Worm (Caenorhabditis elegans): ENCODE results near the gene F46F2.5.

F46F2.5 gene

ce11 chrX:15221107-15221506 is 41.4 kb upstream of the F46F2.5 start:
- TF ChIP-seq bed-1 (GFP tag; IDR thresholded peaks at IDR 0.05): 0 out of 2 replicates have a peak, but pooled peaks have one; percentile 45
- TF ChIP-seq snpc-4 (GFP tag; optimal IDR thresholded peaks at IDR 0.05): no peak
- TF ChIP-seq snpc-4 (tag; optimal IDR thresholded peaks at IDR 0.05): peak in 2 of 4 experiments; percentile 45 to 73
- TF ChIP-seq egl-44 (GFP tag; IDR thresholded peaks at IDR 0.05): no peak

ce11 chrX:15221865-15222551 is 40.5 kb upstream of the F46F2.5 start:
- peak; percentile 54; the same call in 1 of the 2 replicates for TF ChIP-seq hmg-1.2 (GFP tag; IDR thresholded peaks at IDR 0.05)
- no peak for TF ChIP-seq ztf-6 (GFP tag; IDR thresholded peaks at IDR 0.05)
- TF ChIP-seq nhr-80 (tag; optimal IDR thresholded peaks at IDR 0.05): peak; percentile 77
- peak; percentile 36; the same call in 1 of the 2 replicates for TF ChIP-seq zfh-2 (GFP tag; conservative IDR thresholded peaks at IDR 0.05)
- TF ChIP-seq lin-40 (tag; optimal IDR thresholded peaks at IDR 0.05): peak; percentile 12
- peak in 1 of 2 experiments; percentile 6 for TF ChIP-seq let-607 (tag; optimal IDR thresholded peaks at IDR 0.05)
- no peak for TF ChIP-seq cebp-1 (GFP tag; IDR thresholded peaks at IDR 0.05)
- peak; percentile 26 for TF ChIP-seq cebp-1 (tag; optimal IDR thresholded peaks at IDR 0.05)
- no peak for TF ChIP-seq ama-1 (optimal IDR thresholded peaks at IDR 0.05)
- TF ChIP-seq ama-1 (GFP tag; optimal IDR thresholded peaks at IDR 0.05): no peak
- 0 out of 2 replicates have a peak, but pooled peaks have one; percentile 35 for TF ChIP-seq dox-1 (GFP tag; IDR thresholded peaks at IDR 0.05)
- TF ChIP-seq ceh-27 (GFP tag; optimal IDR thresholded peaks at IDR 0.05): peak; percentile 22
- no peak for TF ChIP-seq attf-3 (GFP tag; conservative IDR thresholded peaks at IDR 0.05)
- no peak for TF ChIP-seq somi-1 (GFP tag; optimal IDR thresholded peaks at IDR 0.05)
- TF ChIP-seq let-526 (GFP tag; IDR thresholded peaks at IDR 0.05): no peak
- no peak for TF ChIP-seq aptf-3 (GFP tag; IDR thresholded peaks at IDR 0.05)
- peak; percentile 25 for TF ChIP-seq tbp1 (GFP tag; optimal IDR thresholded peaks at IDR 0.05)

ce11 chrX:15222789-15223188 is 39.7 kb upstream of the F46F2.5 start:
- TF ChIP-seq efl-1 (GFP tag; optimal IDR thresholded peaks at IDR 0.05) (no peak), attf-5 (GFP tag; optimal IDR thresholded peaks at IDR 0.05) (no peak), zfh-2 (GFP tag; conservative IDR thresholded peaks at IDR 0.05) (peak; percentile 63), F33H1.4 (GFP tag; IDR thresholded peaks at IDR 0.05) (no peak), C06A6.2 (GFP tag; conservative IDR thresholded peaks at IDR 0.05) (no peak), nhr-80 (tag; optimal IDR thresholded peaks at IDR 0.05) (no peak), dpl-1 (GFP tag; optimal IDR thresholded peaks at IDR 0.05) (no peak), ceh-58 (GFP tag; IDR thresholded peaks at IDR 0.05) (no peak), lsy-27 (tag; optimal IDR thresholded peaks at IDR 0.05; ENCODE audit: borderline replicate concordance, insufficient read depth) (no peak), cebp-1 (GFP tag; IDR thresholded peaks at IDR 0.05) (no peak), cebp-1 (tag; optimal IDR thresholded peaks at IDR 0.05) (no peak), Y53G8AR.9 (GFP tag; conservative IDR thresholded peaks at IDR 0.05) (no peak), nfyb-1 (GFP tag; IDR thresholded peaks at IDR 0.05) (no peak), pbrm-1 (GFP tag; IDR thresholded peaks at IDR 0.05) (0 out of 2 replicates have a peak, but pooled peaks have one; percentile 37), snpc-4 (GFP tag; optimal IDR thresholded peaks at IDR 0.05) (no peak), snpc-4 (tag; optimal IDR thresholded peaks at IDR 0.05) (peak in 3 of 4 experiments; percentile 54 to 83 (median 74)), tlf-1 (GFP tag; optimal IDR thresholded peaks at IDR 0.05) (no peak), let-526 (GFP tag; IDR thresholded peaks at IDR 0.05) (no peak), tbx-9 (tag; optimal IDR thresholded peaks at IDR 0.05; ENCODE audit: borderline replicate concordance) (no peak), atf-7 (tag; optimal IDR thresholded peaks at IDR 0.05) (no peak), attf-3 (GFP tag; conservative IDR thresholded peaks at IDR 0.05) (no peak)

Data from whole organism, young adult.